Worm (Caenorhabditis elegans): ENCODE data around the gene ttll-5.

Gene ttll-5

ce11 chrV:11515145-11515544, 6.3 kb downstream of the ttll-5 start:
- TF ChIP-seq efl-1 (optimal IDR thresholded peaks at IDR 0.05) = no peak
- TF ChIP-seq efl-1 (GFP tag; optimal IDR thresholded peaks at IDR 0.05 in 1 of 2) = peak in 1 of 2 experiments; percentile 31
- no peak for TF ChIP-seq unc-30 (tag; optimal IDR thresholded peaks at IDR 0.05)
- TF ChIP-seq dsc-1 (tag; optimal IDR thresholded peaks at IDR 0.05) = peak; percentile 21

- TF ChIP-seq fkh-4 (tag; optimal IDR thresholded peaks at IDR 0.05; ENCODE audit: borderline replicate concordance) (no peak), lin-14 (GFP tag; optimal IDR thresholded peaks at IDR 0.05) (peak; percentile 26), efl-1 (optimal IDR thresholded peaks at IDR 0.05) (no peak), efl-1 (GFP tag; optimal IDR thresholded peaks at IDR 0.05 in 1 of 2) (peak in 1 of 2 experiments; percentile 58), unc-86 (tag; optimal IDR thresholded peaks at IDR 0.05) (no peak), skn-1 (tag; optimal IDR thresholded peaks at IDR 0.05) (peak; percentile 93), hlh-4 (tag; optimal IDR thresholded peaks at IDR 0.05) (no peak), nhr-11 (tag; optimal IDR thresholded peaks at IDR 0.05) (no peak), lin-13 (GFP tag; optimal IDR thresholded peaks at IDR 0.05) (no peak), lin-39 (tag; optimal IDR thresholded peaks at IDR 0.05) (no peak), irx-1 (tag; optimal IDR thresholded peaks at IDR 0.05) (no peak), rnt-1 (tag; optimal IDR thresholded peaks at IDR 0.05) (no peak)
Measured at ce11 chrV:11516141-11516591, 7.3 kb downstream of the ttll-5 start, which contains the start of gene sdz-8. Gene sdz-8 (minus strand): TSS chrV:11516191.

ce11 chrV:11517789-11518188, 8.9 kb downstream of the ttll-5 start, which contains the start of gene C55A6.4:
Gene C55A6.4 (minus strand): TSS chrV:11517889.
- TF ChIP-seq skn-1 (tag; optimal IDR thresholded peaks at IDR 0.05) = no peak
- no peak for TF ChIP-seq grh-1 (GFP tag; IDR thresholded peaks at IDR 0.05)
- no peak for TF ChIP-seq lin-35 (GFP tag; optimal IDR thresholded peaks at IDR 0.05)
- TF ChIP-seq pqm-1 (tag; optimal IDR thresholded peaks at IDR 0.05) = no peak
- TF ChIP-seq unc-30 (tag; optimal IDR thresholded peaks at IDR 0.05) = no peak
- TF ChIP-seq nhr-237 (tag; optimal IDR thresholded peaks at IDR 0.05) = no peak
- no peak for TF ChIP-seq ceh-63 (GFP tag; optimal IDR thresholded peaks at IDR 0.05)
- TF ChIP-seq unc-62 (GFP tag; optimal IDR thresholded peaks at IDR 0.05) = no peak
- no peak for TF ChIP-seq unc-130 (tag; optimal IDR thresholded peaks at IDR 0.05)
- TF ChIP-seq unc-98 (GFP tag; IDR thresholded peaks at IDR 0.05) = no peak
- TF ChIP-seq nhr-19 (GFP tag; conservative IDR thresholded peaks at IDR 0.05) = no peak
- no peak for TF ChIP-seq lin-15B (tag; optimal IDR thresholded peaks at IDR 0.05)
- no peak for TF ChIP-seq F16B12.6 (tag; optimal IDR thresholded peaks at IDR 0.05)
- no peak for TF ChIP-seq dpl-1 (GFP tag; optimal IDR thresholded peaks at IDR 0.05)
- no peak for TF ChIP-seq pax-3 (tag; optimal IDR thresholded peaks at IDR 0.05)
- TF ChIP-seq nhr-11 (tag; optimal IDR thresholded peaks at IDR 0.05) = no peak
- no peak for TF ChIP-seq aha-1 (tag; optimal IDR thresholded peaks at IDR 0.05)
- TF ChIP-seq sptf-1 (tag; optimal IDR thresholded peaks at IDR 0.05) = no peak
- no peak for TF ChIP-seq swsn-7 (tag; optimal IDR thresholded peaks at IDR 0.05)

- no peak for TF ChIP-seq vab-15 (tag; optimal IDR thresholded peaks at IDR 0.05)
- no peak for TF ChIP-seq blmp-1 (tag; optimal IDR thresholded peaks at IDR 0.05)
- no peak for TF ChIP-seq nhr-84 (tag; optimal IDR thresholded peaks at IDR 0.05)
- no peak for TF ChIP-seq tlp-1 (tag; optimal IDR thresholded peaks at IDR 0.05)
- no peak for TF ChIP-seq mep-1 (tag; optimal IDR thresholded peaks at IDR 0.05)
- TF ChIP-seq isw-1 (GFP tag; IDR thresholded peaks at IDR 0.05) = no peak
- no peak for TF ChIP-seq lin-13 (GFP tag; optimal IDR thresholded peaks at IDR 0.05)
- no peak for TF ChIP-seq C04F5.9 (tag; optimal IDR thresholded peaks at IDR 0.05)
- no peak for TF ChIP-seq efl-3 (GFP tag; optimal IDR thresholded peaks at IDR 0.05)
- no peak for TF ChIP-seq C34B4.2 (tag; optimal IDR thresholded peaks at IDR 0.05)
- no peak for TF ChIP-seq egl-27 (tag; optimal IDR thresholded peaks at IDR 0.05)
- no peak for TF ChIP-seq nhr-85 (tag)
- no peak for TF ChIP-seq skn-1 (tag; optimal IDR thresholded peaks at IDR 0.05)
- TF ChIP-seq nhr-77 (tag; optimal IDR thresholded peaks at IDR 0.05) = no peak
- TF ChIP-seq lin-35 (GFP tag; optimal IDR thresholded peaks at IDR 0.05) = no peak
- no peak for TF ChIP-seq Y116A8C.19 (tag; optimal IDR thresholded peaks at IDR 0.05; ENCODE audit: borderline replicate concordance)
- TF ChIP-seq ceh-90 (tag; optimal IDR thresholded peaks at IDR 0.05) = no peak
Measured at ce11 chrV:11520215-11520614, 11.4 kb downstream of the ttll-5 start, which contains the start of the genes C55A6.11 and C55A6.7. Gene C55A6.11 (plus strand): TSS chrV:11520515. Gene C55A6.7 (minus strand): TSS chrV:11520530.

Measured in whole organism, L1 larva.